Fruit fly (Drosophila melanogaster) whole organism, embryonic: Measurements from ENCODE around the gene CG13369.

Experiments used
- Abd-B ChIP-seq: fragments of 200-800 bp; sonication (Bioruptor generic); optimal IDR thresholded peaks from 2 replicates; lab custom pipeline; 2018; ENCODE audit warnings: missing biosample characterization, mild to moderate bottlenecking, missing genetic modification characterization, moderate library complexity
- CG1603 ChIP-seq: fragments of 200-800 bp; sonication (Bioruptor generic); optimal IDR thresholded peaks from 2 replicates; lab custom pipeline; 2019; ENCODE audit warnings: missing biosample characterization, mild to moderate bottlenecking, missing genetic modification characterization, moderate library complexity
- CG16779 ChIP-seq: fragments of 200-800 bp; sonication (Bioruptor generic); IDR thresholded peaks from 2 replicates; pipeline ENCODE4 v1.3.6; 2022; ENCODE audit warnings: missing biosample characterization, missing genetic modification characterization
- pan ChIP-seq, 4 experiments: fragments of >200 bp in 3 of 4; fragments of 200-800 bp in 1 of 4; sonication (Bioruptor generic) in 1 of 4; optimal IDR thresholded peaks in 3 of 4; IDR thresholded peaks in 1 of 4; 2 replicates each; pipeline versions ENCODE4 v1.3.6 to Lab custom; 2017 to 2022; ENCODE audit warnings: missing biosample characterization in 2 of 4, missing genetic modification characterization in 2 of 4, mixed read lengths in 1 of 4

DNA sequence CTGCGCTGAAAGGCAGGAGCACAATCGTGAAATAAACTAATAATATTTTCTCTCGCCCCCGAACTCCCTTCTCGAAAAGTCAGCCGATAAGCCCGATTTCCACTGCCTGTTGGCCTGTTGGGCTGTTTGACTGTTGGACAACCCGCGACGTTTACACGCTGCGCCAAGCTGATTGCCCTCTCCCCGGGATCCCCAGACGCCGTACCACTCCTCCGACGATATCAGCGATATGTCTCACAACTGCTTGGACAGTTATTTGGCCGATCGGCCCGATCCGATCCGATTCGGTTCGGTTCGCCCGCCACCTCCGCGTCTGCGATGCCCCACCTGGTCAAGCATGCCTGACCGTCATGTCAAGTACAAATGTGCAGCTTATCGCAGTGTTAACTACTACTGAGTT lies 23.5 kb upstream of the CG13369 start:
- no peak for TF ChIP-seq CG16779 (GFP tag; lab: Robert Waterston, UW)
- TF ChIP-seq pan (optimal IDR thresholded peaks at IDR 0.05; lab: Kevin White, UChicago): no peak
- no peak for TF ChIP-seq pan (GFP tag; optimal IDR thresholded peaks at IDR 0.05 in 1 of 2, IDR thresholded peaks at IDR 0.05 in 1 of 2)
- no peak for TF ChIP-seq CG1603
- TF ChIP-seq Abd-B: no peak
